Worm (Caenorhabditis elegans): ENCODE data around the gene T24A6.17.

T24A6.17 gene

ce11 chrV:3582086-3582485 lies 17.9 kb upstream of the T24A6.17 start:
- TF ChIP-seq madf-5 (GFP tag; IDR thresholded peaks at IDR 0.05) (peak; percentile 55 to 60; a peak in 1 of 4 replicates), nhr-102 (tag; optimal IDR thresholded peaks at IDR 0.05) (peak; percentile 1), ztf-11 (tag; optimal IDR thresholded peaks at IDR 0.05) (no peak), ceh-44 (GFP tag; IDR thresholded peaks at IDR 0.05) (peak; percentile 39; the same call in 1 of the 2 replicates), unc-39 (tag; optimal IDR thresholded peaks at IDR 0.05) (no peak), dmd-8 (GFP tag; IDR thresholded peaks at IDR 0.05) (0 out of 2 replicates have a peak, but pooled peaks have one; percentile 37), ceh-62 (tag; optimal IDR thresholded peaks at IDR 0.05) (no peak), nhr-111 (GFP tag; optimal IDR thresholded peaks at IDR 0.05) (no peak), nhr-11 (tag; optimal IDR thresholded peaks at IDR 0.05) (no peak), spr-3 (GFP tag; optimal IDR thresholded peaks at IDR 0.05) (no peak), lin-1 (GFP tag; IDR thresholded peaks at IDR 0.05) (0 out of 2 replicates have a peak, but pooled peaks have one; percentile 21), ama-1 (optimal IDR thresholded peaks at IDR 0.05) (no peak), madf-9 (GFP tag; conservative IDR thresholded peaks at IDR 0.05) (0 out of 2 replicates have a peak, but pooled peaks have one; percentile 4), zfp-2 (tag; optimal IDR thresholded peaks at IDR 0.05) (no peak), lin-39 (tag; optimal IDR thresholded peaks at IDR 0.05) (no peak), Y48G9A.11 (GFP tag; IDR thresholded peaks at IDR 0.05) (peak; percentile 70; the same call in 1 of the 2 replicates), skn-1 (tag; optimal IDR thresholded peaks at IDR 0.05) (no peak), php-3 (GFP tag; IDR thresholded peaks at IDR 0.05) (no peak), zip-2 (tag; optimal IDR thresholded peaks at IDR 0.05) (no peak), hif-1 (tag; optimal IDR thresholded peaks at IDR 0.05) (no peak), mxl-3 (GFP tag; optimal IDR thresholded peaks at IDR 0.05) (no peak), dpl-1 (GFP tag; optimal IDR thresholded peaks at IDR 0.05) (no peak), vab-7 (GFP tag; IDR thresholded peaks at IDR 0.05) (no peak), pqm-1 (tag; optimal IDR thresholded peaks at IDR 0.05) (no peak), spr-1 (tag; optimal IDR thresholded peaks at IDR 0.05) (no peak), tra-1 (GFP tag; IDR thresholded peaks at IDR 0.05) (peak; percentile 47; the same call in 1 of the 2 replicates), nhr-10 (tag; optimal IDR thresholded peaks at IDR 0.05) (no peak), snpc-1.2 (GFP tag; IDR thresholded peaks at IDR 0.05) (peak; percentile 72), egl-27 (tag; optimal IDR thresholded peaks at IDR 0.05) (no peak), ztf-7 (tag; optimal IDR thresholded peaks at IDR 0.05) (no peak), nhr-6 (tag; optimal IDR thresholded peaks at IDR 0.05) (no peak), lsy-2 (tag; optimal IDR thresholded peaks at IDR 0.05) (peak in 1 of 2 experiments; percentile 35), sdz-12 (GFP tag; optimal IDR thresholded peaks at IDR 0.05) (no peak), nhr-28 (tag; optimal IDR thresholded peaks at IDR 0.05) (no peak), T20F7.1 (GFP tag; optimal IDR thresholded peaks at IDR 0.05) (no peak), F49E8.2 (tag; optimal IDR thresholded peaks at IDR 0.05; ENCODE audit: borderline replicate concordance) (peak; percentile 62), ceh-82 (tag; optimal IDR thresholded peaks at IDR 0.05) (no peak), dmd-6 (GFP tag; IDR thresholded peaks at IDR 0.05) (peak; percentile 8; the same call in 1 of the 2 replicates), daf-12 (tag; optimal IDR thresholded peaks at IDR 0.05) (no peak), ces-1 (GFP tag; optimal IDR thresholded peaks at IDR 0.05) (no peak), mes-2 (tag; optimal IDR thresholded peaks at IDR 0.05; ENCODE audit: poor library complexity, severe bottlenecking) (peak; percentile 21), nhr-77 (tag; optimal IDR thresholded peaks at IDR 0.05) (no peak), zag-1 (tag; optimal IDR thresholded peaks at IDR 0.05) (no peak), mep-1 (tag; optimal IDR thresholded peaks at IDR 0.05) (no peak), zip-11 (GFP tag; IDR thresholded peaks at IDR 0.05) (no peak), egl-43 (GFP tag; IDR thresholded peaks at IDR 0.05) (no peak), lin-29 (GFP tag; IDR thresholded peaks at IDR 0.05) (no peak), nhr-42 (GFP tag; IDR thresholded peaks at IDR 0.05) (no peak), saeg-2 (GFP tag; IDR thresholded peaks at IDR 0.05) (no peak), dmd-9 (GFP tag; IDR thresholded peaks at IDR 0.05) (no peak), gei-8 (GFP tag; optimal IDR thresholded peaks at IDR 0.05) (no peak), duxl-1 (tag; optimal IDR thresholded peaks at IDR 0.05; ENCODE audit: poor library complexity) (peak; percentile 25)
